Fruit fly (Drosophila melanogaster): Measurements from ENCODE around the gene CG42494.

DNA sequence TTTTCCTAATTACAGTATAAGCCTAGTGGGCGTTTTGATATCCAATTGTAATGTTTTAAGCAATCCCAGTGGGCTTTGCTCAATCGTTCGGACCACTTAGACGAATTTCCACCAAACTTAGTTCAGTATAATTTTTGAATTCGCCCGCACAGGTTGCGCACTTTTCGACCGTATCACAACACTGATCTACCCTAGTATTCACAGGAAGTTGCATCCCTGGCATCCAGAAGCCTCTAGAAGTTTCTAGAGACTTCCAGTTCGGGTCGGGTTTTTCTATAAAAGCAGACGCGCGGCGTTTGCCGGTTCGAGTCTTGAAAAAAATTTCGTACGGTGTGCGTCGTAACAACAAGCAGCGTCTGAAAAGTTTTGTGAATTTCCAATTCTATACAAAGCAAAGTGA, 8.7 kb downstream of the CG42494 start, which contains the start of gene Hsp83:
- no peak for TF ChIP-seq CG8478 (optimal IDR thresholded peaks at IDR 0.05)
- no peak for TF ChIP-seq CTCF (optimal IDR thresholded peaks at IDR 0.05)

Data from S2 (cell line).